Comparison of ENCODE assay signal across 4 worm cellular contexts in genomic region chrV:13391378-13392258, ce11.
A peak's percentile ranks its signal among the peaks of the same experiment; 100 is the strongest.
TF ChIP-seq lines count a peak whose summit lies in the region.

Gene somi-1 (minus strand): TSS chrV:13391395.

TF ChIP-seq in whole organism, L2 larva, 48 proteins besides CTCF, POLR2A, EP300 and RAD21:
- TF ChIP-seq lin-13 (GFP tag; optimal IDR thresholded peaks at IDR 0.05; lab: Kevin White, UChicago) (peak; percentile 1), blmp-1 (tag; optimal IDR thresholded peaks at IDR 0.05; lab: Kevin White, UChicago; ENCODE audit: insufficient read depth) (peak; percentile 96), ceh-82 (tag; optimal IDR thresholded peaks at IDR 0.05; lab: Kevin White, UChicago) (no peak), C34F6.9 (tag; optimal IDR thresholded peaks at IDR 0.05; lab: Kevin White, UChicago) (peak; percentile 15), F13H6.1 (tag; optimal IDR thresholded peaks at IDR 0.05; lab: Kevin White, UChicago) (peak; percentile 32), fos-1 (tag; optimal IDR thresholded peaks at IDR 0.05; lab: Kevin White, UChicago) (peak; percentile 8), egl-27 (tag; optimal IDR thresholded peaks at IDR 0.05; lab: Kevin White, UChicago) (peak; percentile 56), sma-9 (GFP tag; optimal IDR thresholded peaks at IDR 0.05; lab: Kevin White, UChicago) (peak; percentile 78), sma-9 (tag; optimal IDR thresholded peaks at IDR 0.05; lab: Kevin White, UChicago) (no peak), nhr-21 (tag; optimal IDR thresholded peaks at IDR 0.05; lab: Kevin White, UChicago) (peak; percentile 28), nhr-25 (tag; optimal IDR thresholded peaks at IDR 0.05; lab: Kevin White, UChicago) (peak; percentile 71), nhr-12 (tag; optimal IDR thresholded peaks at IDR 0.05; lab: Kevin White, UChicago) (no peak)

TF ChIP-seq in whole organism, L4 larva, 104 proteins besides CTCF, POLR2A, EP300 and RAD21:
- TF ChIP-seq ZK546.5 (tag; optimal IDR thresholded peaks at IDR 0.05; lab: Kevin White, UChicago) (no peak), lin-15B (tag; optimal IDR thresholded peaks at IDR 0.05; lab: Kevin White, UChicago) (no peak), ctbp-1 (GFP tag; IDR thresholded peaks at IDR 0.05; lab: Robert Waterston, UW) (peak; percentile 33; the same call in 1 of the 2 replicates), fkh-10 (GFP tag; optimal IDR thresholded peaks at IDR 0.05; lab: Kevin White, UChicago) (peak; percentile 57), lin-38 (GFP tag; IDR thresholded peaks at IDR 0.05; lab: Robert Waterston, UW) (no peak), mxl-3 (GFP tag; optimal IDR thresholded peaks at IDR 0.05; lab: Kevin White, UChicago) (peak; percentile 0), ces-1 (GFP tag; optimal IDR thresholded peaks at IDR 0.05; lab: Kevin White, UChicago) (peak; percentile 83), madf-9 (GFP tag; conservative IDR thresholded peaks at IDR 0.05; lab: Robert Waterston, UW) (no peak), mxl-2 (GFP tag; conservative IDR thresholded peaks at IDR 0.05; lab: Robert Waterston, UW) (no peak), aha-1 (tag; lab: Kevin White, UChicago) (peak; percentile 7), hlh-30 (tag; optimal IDR thresholded peaks at IDR 0.05; lab: Kevin White, UChicago; ENCODE audit: insufficient read depth) (peak; percentile 59), F37D6.2 (tag; optimal IDR thresholded peaks at IDR 0.05; lab: Kevin White, UChicago) (no peak), lin-39 (tag; optimal IDR thresholded peaks at IDR 0.05; lab: Kevin White, UChicago) (no peak), mdl-1 (tag; optimal IDR thresholded peaks at IDR 0.05; lab: Kevin White, UChicago) (no peak), unc-62 (GFP tag; optimal IDR thresholded peaks at IDR 0.05 in 1 of 2; lab: Kevin White, UChicago) (peak in 1 of 2 experiments; percentile 88), unc-62 (tag; optimal IDR thresholded peaks at IDR 0.05; lab: Kevin White, UChicago) (no peak), dmd-6 (GFP tag; IDR thresholded peaks at IDR 0.05; lab: Robert Waterston, UW) (no peak), aly-2 (tag; optimal IDR thresholded peaks at IDR 0.05; lab: Kevin White, UChicago) (no peak), nhr-28 (tag; optimal IDR thresholded peaks at IDR 0.05; lab: Kevin White, UChicago) (peak; percentile 47)

TF ChIP-seq in whole organism, late embryonic, 69 proteins besides CTCF, POLR2A, EP300 and RAD21:
- TF ChIP-seq nfya-1 (tag; optimal IDR thresholded peaks at IDR 0.05; lab: Kevin White, UChicago): no peak
- no peak for TF ChIP-seq dmd-4 (tag; optimal IDR thresholded peaks at IDR 0.05; lab: Kevin White, UChicago; ENCODE audit: borderline replicate concordance)
- TF ChIP-seq ama-1 (optimal IDR thresholded peaks at IDR 0.05; lab: Kevin White, UChicago): no peak
- peak; percentile 98 for TF ChIP-seq unc-42 (tag; optimal IDR thresholded peaks at IDR 0.05; lab: Kevin White, UChicago)
- TF ChIP-seq pha-2 (tag; optimal IDR thresholded peaks at IDR 0.05; lab: Kevin White, UChicago): no peak
- no peak for TF ChIP-seq pha-4 (tag; optimal IDR thresholded peaks at IDR 0.05; lab: Kevin White, UChicago)
- TF ChIP-seq pat-9 (tag; optimal IDR thresholded peaks at IDR 0.05; lab: Kevin White, UChicago): no peak
- peak; percentile 28 for TF ChIP-seq ceh-31 (tag; optimal IDR thresholded peaks at IDR 0.05; lab: Kevin White, UChicago)
- no peak for TF ChIP-seq ref-2 (tag; optimal IDR thresholded peaks at IDR 0.05; lab: Kevin White, UChicago)
- peak; percentile 6 for TF ChIP-seq tbx-2 (tag; optimal IDR thresholded peaks at IDR 0.05; lab: Kevin White, UChicago)
- no peak for TF ChIP-seq ztf-16 (tag; optimal IDR thresholded peaks at IDR 0.05; lab: Kevin White, UChicago)
- TF ChIP-seq ttx-3 (tag; optimal IDR thresholded peaks at IDR 0.05; lab: Kevin White, UChicago): no peak
- no peak for TF ChIP-seq mec-3 (tag; optimal IDR thresholded peaks at IDR 0.05; lab: Kevin White, UChicago; ENCODE audit: borderline replicate concordance)
- no peak for TF ChIP-seq tbx-7 (tag; optimal IDR thresholded peaks at IDR 0.05; lab: Kevin White, UChicago)
- TF ChIP-seq ceh-19 (GFP tag; optimal IDR thresholded peaks at IDR 0.05; lab: Kevin White, UChicago): no peak

TF ChIP-seq in whole organism, mixed stage, embryonic, 35 proteins besides CTCF, POLR2A, EP300 and RAD21:
- no peak for TF ChIP-seq nhr-28 (tag; optimal IDR thresholded peaks at IDR 0.05; lab: Kevin White, UChicago)
- peak; percentile 26 for TF ChIP-seq unc-120 (tag; optimal IDR thresholded peaks at IDR 0.05; lab: Kevin White, UChicago; ENCODE audit: poor library complexity, severe bottlenecking)
- no peak for TF ChIP-seq snpc-4 (tag; optimal IDR thresholded peaks at IDR 0.05; lab: Kevin White, UChicago)
- TF ChIP-seq elt-1 (tag; optimal IDR thresholded peaks at IDR 0.05; lab: Kevin White, UChicago; ENCODE audit: borderline replicate concordance, insufficient read depth): no peak
- no peak for TF ChIP-seq ceh-43 (GFP tag; optimal IDR thresholded peaks at IDR 0.05; lab: Kevin White, UChicago)
- peak; percentile 97 for TF ChIP-seq ces-1 (GFP tag; optimal IDR thresholded peaks at IDR 0.05; lab: Kevin White, UChicago)
- TF ChIP-seq nhr-12 (tag; optimal IDR thresholded peaks at IDR 0.05; lab: Kevin White, UChicago): no peak
- no peak for TF ChIP-seq tbx-8 (GFP tag; optimal IDR thresholded peaks at IDR 0.05; lab: Kevin White, UChicago)
- no peak for TF ChIP-seq mep-1 (tag; optimal IDR thresholded peaks at IDR 0.05; lab: Kevin White, UChicago)
- no peak for TF ChIP-seq hlh-1 (tag; optimal IDR thresholded peaks at IDR 0.05; lab: Kevin White, UChicago)
- no peak for TF ChIP-seq ztf-11 (tag; optimal IDR thresholded peaks at IDR 0.05; lab: Kevin White, UChicago)
- no peak for TF ChIP-seq drap-1 (GFP tag; optimal IDR thresholded peaks at IDR 0.05; lab: Kevin White, UChicago)
- no peak for TF ChIP-seq nhr-2 (tag; optimal IDR thresholded peaks at IDR 0.05; lab: Kevin White, UChicago)
- peak; percentile 88 for TF ChIP-seq blmp-1 (tag; optimal IDR thresholded peaks at IDR 0.05; lab: Kevin White, UChicago)
- TF ChIP-seq lin-13 (tag; optimal IDR thresholded peaks at IDR 0.05; lab: Kevin White, UChicago): no peak
- TF ChIP-seq nhr-237 (tag; optimal IDR thresholded peaks at IDR 0.05; lab: Kevin White, UChicago): no peak
